Worm (Caenorhabditis elegans) whole organism, L2 larva: ENCODE measurements around the gene C49C3.15.
"Not testable (repeated sequence)": the region's sequence is repeated elsewhere in the genome, so short reads cannot be mapped to it uniquely, and the experiment has no call there.

Experiments
- C34F6.9 ChIP-seq: fragments of 150-350 bp; optimal IDR thresholded peaks from 2 replicates; lab custom pipeline; 2014; ENCODE audit warnings: missing biosample characterization, missing genetic modification characterization
- F13H6.1 ChIP-seq: sonication (generic microtip); optimal IDR thresholded peaks from 2 replicates; lab custom pipeline; 2016; ENCODE audit warnings: missing genetic modification characterization, missing compliant biosample characterization
- R02D3.7 ChIP-seq: fragments of 150-350 bp; optimal IDR thresholded peaks from 2 replicates; lab custom pipeline; 2014; ENCODE audit warnings: missing biosample characterization, missing genetic modification characterization
- ZK546.5 ChIP-seq: sonication (generic microtip); optimal IDR thresholded peaks from 2 replicates; lab custom pipeline; 2017; ENCODE audit warnings: missing biosample characterization, missing genetic modification characterization
- alr-1 ChIP-seq: fragments of 150-350 bp; optimal IDR thresholded peaks from 2 replicates; lab custom pipeline; 2014; ENCODE audit warnings: missing biosample characterization, missing genetic modification characterization
- aly-2 ChIP-seq: fragments of 150-350 bp; optimal IDR thresholded peaks from 2 replicates; lab custom pipeline; 2014; ENCODE audit warnings: missing biosample characterization, missing genetic modification characterization
- ama-1 ChIP-seq: fragments of 150-350 bp; optimal IDR thresholded peaks from 2 replicates; lab custom pipeline; 2018; ENCODE audit warnings: inconsistent platforms
- ceh-82 ChIP-seq: fragments of 150-350 bp; optimal IDR thresholded peaks from 2 replicates; lab custom pipeline; 2014; ENCODE audit warnings: missing biosample characterization, missing genetic modification characterization
- dmd-4 ChIP-seq: sonication (generic microtip); optimal IDR thresholded peaks from 2 replicates; lab custom pipeline; 2017; ENCODE audit warnings: missing biosample characterization, missing genetic modification characterization
- elt-3 ChIP-seq: sonication (generic microtip); optimal IDR thresholded peaks from 2 replicates; lab custom pipeline; 2017; ENCODE audit warnings: missing biosample characterization, missing genetic modification characterization
- fos-1 ChIP-seq: fragments of 150-350 bp; optimal IDR thresholded peaks from 2 replicates; lab custom pipeline; 2014; ENCODE audit warnings: missing biosample characterization, missing genetic modification characterization
- gmeb-1 ChIP-seq: fragments of 150-350 bp; optimal IDR thresholded peaks from 2 replicates; lab custom pipeline; 2014; ENCODE audit warnings: missing biosample characterization, missing genetic modification characterization
- lin-11 ChIP-seq: fragments of 150-350 bp; sonication (generic microtip); optimal IDR thresholded peaks from 2 replicates; lab custom pipeline; 2014; ENCODE audit warnings: missing biosample characterization, missing genetic modification characterization, inconsistent platforms, mixed read lengths
- lin-13 ChIP-seq: fragments of 150-350 bp; optimal IDR thresholded peaks from 2 replicates; lab custom pipeline; 2014; ENCODE audit warnings: missing biosample characterization, missing genetic modification reagents, missing genetic modification characterization
- lin-39 ChIP-seq: fragments of 150-350 bp; optimal IDR thresholded peaks from 2 replicates; lab custom pipeline; 2014; ENCODE audit warnings: missing biosample characterization, missing genetic modification reagents, missing genetic modification characterization
- lsy-2 ChIP-seq, 2 experiments: fragments of 150-350 bp in 1 of 2; sonication (generic microtip) in 1 of 2; optimal IDR thresholded peaks; 2 replicates each; lab custom pipeline; 2014 to 2017; ENCODE audit warnings: missing biosample characterization in 2 of 2, missing genetic modification characterization in 2 of 2
- mbf-1 ChIP-seq: sonication (generic microtip); optimal IDR thresholded peaks from 2 replicates; lab custom pipeline; 2017; ENCODE audit warnings: missing biosample characterization, missing genetic modification characterization
- mdl-1 ChIP-seq, 2 experiments: fragments of 150-350 bp in 1 of 2; sonication (generic microtip) in 1 of 2; optimal IDR thresholded peaks; 2 replicates each; lab custom pipeline; 2017; ENCODE audit warnings: missing biosample characterization in 2 of 2, missing genetic modification characterization in 2 of 2
- nhr-10 ChIP-seq: sonication (generic microtip); optimal IDR thresholded peaks from 2 replicates; lab custom pipeline; 2017; ENCODE audit warnings: missing biosample characterization, missing genetic modification characterization
- nhr-21 ChIP-seq: fragments of 150-350 bp; optimal IDR thresholded peaks from 2 replicates; lab custom pipeline; 2014; ENCODE audit warnings: missing biosample characterization, missing genetic modification characterization
- nhr-237 ChIP-seq: fragments of 150-350 bp; optimal IDR thresholded peaks from 2 replicates; lab custom pipeline; 2014; ENCODE audit warnings: missing biosample characterization, missing genetic modification characterization
- nhr-25 ChIP-seq: fragments of 150-350 bp; sonication (generic microtip); optimal IDR thresholded peaks from 3 replicates; lab custom pipeline; 2014; ENCODE audit warnings: missing biosample characterization, missing genetic modification characterization
- nhr-77 ChIP-seq: fragments of 150-350 bp; optimal IDR thresholded peaks from 2 replicates; lab custom pipeline; 2014; ENCODE audit warnings: missing biosample characterization, missing genetic modification characterization
- sem-4 ChIP-seq: fragments of 150-350 bp; optimal IDR thresholded peaks from 2 replicates; lab custom pipeline; 2014; ENCODE audit warnings: missing biosample characterization, missing genetic modification reagents, missing genetic modification characterization
- snpc-4 ChIP-seq: fragments of 150-350 bp; optimal IDR thresholded peaks from 2 replicates; lab custom pipeline; 2014; ENCODE audit warnings: missing biosample characterization, missing genetic modification characterization
- unc-55 ChIP-seq: fragments of 150-350 bp; sonication (generic microtip); optimal IDR thresholded peaks from 3 replicates; lab custom pipeline; 2014; ENCODE audit warnings: missing biosample characterization, missing genetic modification reagents, missing genetic modification characterization
- unc-62 ChIP-seq: fragments of 150-350 bp; optimal IDR thresholded peaks from 2 replicates; lab custom pipeline; 2014; ENCODE audit warnings: missing biosample characterization, missing genetic modification reagents, missing genetic modification characterization
- zag-1 ChIP-seq: fragments of 150-350 bp; optimal IDR thresholded peaks from 2 replicates; lab custom pipeline; 2014; ENCODE audit warnings: missing biosample characterization, missing genetic modification characterization
- ztf-11 ChIP-seq: sonication (generic microtip); optimal IDR thresholded peaks from 2 replicates; lab custom pipeline; 2017; ENCODE audit warnings: missing biosample characterization, missing genetic modification characterization
- ztf-4 ChIP-seq: fragments of 150-350 bp; optimal IDR thresholded peaks from 2 replicates; lab custom pipeline; 2014; ENCODE audit warnings: missing biosample characterization, missing genetic modification characterization

The C49C3.15 gene

DNA sequence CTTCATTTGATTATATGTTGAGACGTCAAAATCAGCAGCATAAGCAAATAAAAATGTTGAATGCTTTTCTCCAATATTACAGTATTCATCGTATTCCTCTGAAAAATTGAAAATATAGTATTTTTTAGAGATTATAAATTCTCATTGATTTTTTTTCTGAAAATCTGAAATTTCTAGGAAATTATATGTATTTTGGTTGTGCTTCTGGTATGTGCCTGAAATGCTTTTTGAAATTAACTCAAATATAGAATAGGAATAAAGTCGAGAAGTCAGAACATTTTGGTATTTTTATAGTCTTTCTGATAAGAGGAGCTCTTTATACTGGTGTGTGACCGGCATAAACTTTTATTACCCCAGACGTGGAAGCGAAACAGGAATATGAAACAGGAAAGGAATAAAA, 26.8 kb upstream of the C49C3.15 start, which contains the start of gene T28F3.8:
Gene T28F3.8 (minus strand): TSS at position 101 of the 400 bp plus-strand sequence.
- TF ChIP-seq nhr-10 (tag; lab: Kevin White, UChicago); unc-62 (GFP tag; lab: Kevin White, UChicago); nhr-21 (tag; lab: Kevin White, UChicago): not testable (repeated sequence)

DNA sequence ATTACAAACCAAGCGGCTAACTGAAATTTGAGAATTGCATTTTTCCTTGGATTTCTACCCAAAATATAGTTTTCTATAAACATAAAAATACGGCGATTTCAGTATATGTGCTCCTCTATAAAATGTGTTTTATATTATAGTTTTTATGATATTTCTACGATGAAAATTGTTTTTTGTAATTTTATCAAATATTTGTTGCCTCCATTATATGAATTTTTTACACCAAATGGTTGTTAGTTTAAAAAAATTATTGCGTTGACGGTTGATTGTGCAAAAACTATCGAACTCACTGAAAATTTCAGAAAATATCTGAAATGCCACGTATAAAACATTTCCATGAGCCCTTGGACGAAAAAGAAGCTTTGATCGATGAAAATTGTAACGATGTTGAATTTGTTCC, 25.8 kb upstream of the C49C3.15 start, which contains the start of gene T28F3.9:
Gene T28F3.9 (plus strand): TSS at position 301 of the 400 bp plus-strand sequence.
- no peak for TF ChIP-seq ceh-82 (tag; lab: Kevin White, UChicago)
- TF ChIP-seq fos-1 (tag; lab: Kevin White, UChicago) = no peak
- no peak for TF ChIP-seq dmd-4 (tag; lab: Kevin White, UChicago)
- no peak for TF ChIP-seq lin-11 (tag; lab: Kevin White, UChicago)
- TF ChIP-seq zag-1 (tag; lab: Kevin White, UChicago) = no peak
- no peak for TF ChIP-seq nhr-237 (tag; lab: Kevin White, UChicago)
- TF ChIP-seq unc-62 (GFP tag; lab: Kevin White, UChicago) = no peak
- TF ChIP-seq aly-2 (tag; lab: Kevin White, UChicago) = no peak
- TF ChIP-seq alr-1 (tag; lab: Kevin White, UChicago) = no peak
- TF ChIP-seq sem-4 (tag; lab: Kevin White, UChicago) = no peak
- no peak for TF ChIP-seq lin-39 (tag; lab: Kevin White, UChicago)
- no peak for TF ChIP-seq ztf-4
- TF ChIP-seq ZK546.5 (tag; lab: Kevin White, UChicago) = no peak
- no peak for TF ChIP-seq lin-13
- no peak for TF ChIP-seq ztf-11 (tag; lab: Kevin White, UChicago)
- no peak for TF ChIP-seq mdl-1 (tag; optimal IDR thresholded peaks at IDR 0.05; lab: Kevin White, UChicago)

DNA sequence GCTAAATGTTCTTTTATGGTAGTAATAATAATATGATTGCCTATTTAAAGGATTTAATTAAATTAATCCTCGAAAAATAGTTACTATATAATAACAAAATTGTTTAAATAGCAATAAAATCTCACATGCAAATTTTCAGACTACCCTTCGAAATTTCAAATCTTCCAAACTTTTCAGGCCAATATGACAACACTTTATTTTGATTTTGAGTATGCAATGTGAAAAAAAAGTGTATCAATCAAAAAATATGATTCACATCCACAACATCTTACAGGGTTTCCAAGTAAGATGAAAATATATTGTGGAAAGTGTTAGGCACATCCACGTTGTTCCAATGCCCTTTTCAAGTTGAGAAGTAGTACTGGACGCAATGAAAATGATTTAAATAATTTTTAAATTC, 22.2 kb upstream of the C49C3.15 start, which contains the start of gene snf-9:
Gene snf-9 (plus strand): TSS at position 301 of the 400 bp plus-strand sequence.
- TF ChIP-seq ama-1 (lab: Kevin White, UChicago) = no peak
- no peak for TF ChIP-seq nhr-237 (tag; lab: Kevin White, UChicago)
- no peak for TF ChIP-seq lin-39 (tag; lab: Kevin White, UChicago)
- TF ChIP-seq nhr-77 (tag; lab: Kevin White, UChicago) = no peak
- TF ChIP-seq C34F6.9 (tag; lab: Kevin White, UChicago) = no peak
- TF ChIP-seq elt-3 = no peak
- TF ChIP-seq mdl-1 (tag; optimal IDR thresholded peaks at IDR 0.05; lab: Kevin White, UChicago) = no peak
- no peak for TF ChIP-seq mbf-1 (tag; lab: Kevin White, UChicago)
- TF ChIP-seq lsy-2 (tag; optimal IDR thresholded peaks at IDR 0.05; lab: Kevin White, UChicago) = no peak

DNA sequence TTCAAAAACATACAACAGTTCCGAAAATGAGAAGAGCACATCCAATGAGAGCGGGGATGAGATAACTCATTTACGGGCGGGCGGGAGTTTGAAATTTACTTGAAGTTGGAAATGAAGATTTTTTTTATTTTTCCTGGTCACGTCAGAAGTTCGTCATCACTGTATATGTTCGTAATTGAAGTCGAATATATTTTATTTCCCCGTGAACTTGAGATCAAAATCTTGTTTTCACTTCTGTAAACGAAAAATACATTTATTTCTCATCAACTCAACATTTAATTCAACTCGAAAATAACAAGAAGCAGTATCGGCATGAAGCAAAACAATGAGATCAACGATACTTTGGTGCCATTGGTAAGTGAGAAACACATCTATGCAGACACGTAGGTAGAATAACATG, 17.6 kb upstream of the C49C3.15 start, which contains the start of gene C49C3.20:
Gene C49C3.20 (minus strand): TSS at position 101 of the 400 bp plus-strand sequence.
- no peak for TF ChIP-seq ama-1 (lab: Kevin White, UChicago)
- TF ChIP-seq lin-39 (tag; lab: Kevin White, UChicago) = no peak

DNA sequence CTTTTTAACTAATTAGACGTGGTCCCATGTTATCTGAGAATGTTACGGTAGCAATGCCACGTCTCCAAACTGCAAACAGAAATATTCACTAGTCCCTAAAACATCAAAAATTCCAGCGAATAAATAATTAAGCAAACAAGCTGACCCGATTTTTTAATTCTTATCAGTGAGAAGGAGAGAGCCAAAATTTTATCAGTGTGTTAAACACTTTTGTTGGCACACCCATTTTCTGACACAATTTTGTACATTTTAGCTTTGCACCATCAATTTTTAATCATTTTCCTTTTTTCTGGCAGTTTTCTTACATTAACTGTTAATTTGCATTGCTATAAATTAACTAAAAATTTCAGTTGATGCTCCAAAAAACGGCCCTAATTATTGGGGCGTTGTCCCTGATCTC, 13.6 kb upstream of the C49C3.15 start, which contains the start of gene C49C3.4:
Gene C49C3.4 (plus strand): TSS at position 351 of the 400 bp plus-strand sequence.
- peak; percentile 76 for TF ChIP-seq fos-1 (tag; lab: Kevin White, UChicago)
- no peak for TF ChIP-seq nhr-25
- no peak for TF ChIP-seq sem-4 (tag; lab: Kevin White, UChicago)

DNA sequence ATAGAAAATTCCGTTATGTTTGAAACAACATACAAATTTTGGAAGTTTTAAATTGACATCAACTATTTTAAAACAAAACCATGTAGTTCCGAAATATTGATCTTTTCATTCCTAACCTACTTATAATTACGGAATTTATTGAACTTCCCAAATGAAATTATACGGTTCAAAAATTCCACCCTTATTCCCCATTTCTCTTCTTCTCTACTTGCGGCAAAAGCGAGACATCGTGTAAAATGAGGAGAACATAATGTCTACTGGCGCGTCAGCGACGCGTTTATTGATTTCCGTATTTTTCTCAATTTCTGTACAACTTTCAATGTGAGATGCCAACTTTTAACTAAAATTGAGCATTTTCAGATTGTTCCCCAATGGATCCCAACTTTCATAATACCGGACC, 5.2 kb upstream of the C49C3.15 start, which contains the start of gene ceh-88:
Gene ceh-88 (plus strand): TSS at position 355 of the 400 bp plus-strand sequence.
- TF ChIP-seq lin-39 (tag; lab: Kevin White, UChicago) (no peak), C34F6.9 (tag; lab: Kevin White, UChicago) (peak; percentile 37)

DNA sequence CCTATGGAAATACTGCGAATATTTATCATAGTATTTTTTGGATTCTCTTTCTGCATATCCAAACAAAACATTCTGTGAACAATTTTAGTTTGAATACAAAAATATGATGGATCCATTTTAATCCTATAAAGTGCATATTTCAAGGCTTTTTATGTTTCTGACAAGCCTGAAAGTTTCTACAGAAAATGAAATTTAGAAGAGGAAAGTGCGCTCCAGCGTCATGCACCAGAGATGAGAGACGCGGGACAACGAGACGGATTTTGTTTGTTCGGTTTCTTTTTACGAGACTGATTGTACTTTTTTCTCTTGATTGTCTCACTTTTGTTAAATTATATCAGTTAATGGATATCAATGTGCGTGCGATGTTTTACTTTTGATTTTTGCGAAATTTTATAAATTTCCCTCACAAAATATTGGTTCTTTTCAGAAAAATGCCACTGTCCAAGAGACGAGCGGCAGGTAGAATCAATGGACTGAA, 2.9 kb upstream of the C49C3.15 start, which contains the start of gene C49C3.6:
Gene C49C3.6 (plus strand): TSS at position 428 of the 478 bp plus-strand sequence.
- TF ChIP-seq aly-2 (tag; lab: Kevin White, UChicago) = no peak
- no peak for TF ChIP-seq nhr-21 (tag; lab: Kevin White, UChicago)
- TF ChIP-seq gmeb-1 = no peak
- TF ChIP-seq lsy-2 (tag; optimal IDR thresholded peaks at IDR 0.05; lab: Kevin White, UChicago) = peak in 1 of 2 experiments; percentile 36
- no peak for TF ChIP-seq ztf-4
- peak; percentile 31 for TF ChIP-seq C34F6.9 (tag; lab: Kevin White, UChicago)
- no peak for TF ChIP-seq zag-1 (tag; lab: Kevin White, UChicago)
- TF ChIP-seq unc-55 (GFP tag; lab: Kevin White, UChicago) = peak; percentile 29
- TF ChIP-seq ceh-82 (tag; lab: Kevin White, UChicago) = no peak
- no peak for TF ChIP-seq R02D3.7 (tag; lab: Kevin White, UChicago)
- TF ChIP-seq nhr-25 = peak; percentile 12
- no peak for TF ChIP-seq mbf-1 (tag; lab: Kevin White, UChicago)
- TF ChIP-seq F13H6.1 = no peak
- TF ChIP-seq snpc-4 (tag; lab: Kevin White, UChicago) = no peak
- TF ChIP-seq nhr-237 (tag; lab: Kevin White, UChicago) = no peak
- TF ChIP-seq lin-13 = peak; percentile 14
